Fruit fly (Drosophila melanogaster) whole organism: ENCODE data around the gene Trf.

Experiments used
- CG8478 ChIP-seq: fragments of >200 bp; optimal IDR thresholded peaks from 2 replicates; lab custom pipeline; 2018; ENCODE audit warnings: inconsistent platforms
- Dll ChIP-seq: fragments of >200 bp; optimal IDR thresholded peaks from 2 replicates; lab custom pipeline; 2017
- EcR ChIP-seq, 2 experiments: fragments of >200 bp; optimal IDR thresholded peaks; 2 replicates each; lab custom pipeline; 2017; ENCODE audit warnings: missing biosample characterization in 2 of 2, missing genetic modification characterization in 2 of 2, missing genetic modification reagents in 2 of 2
- pan ChIP-seq: fragments of >200 bp; optimal IDR thresholded peaks from 2 replicates; lab custom pipeline; 2017
- psq ChIP-seq: fragments of >200 bp; optimal IDR thresholded peaks from 2 replicates; lab custom pipeline; 2017
- usp ChIP-seq: fragments of >200 bp; optimal IDR thresholded peaks from 2 replicates; lab custom pipeline; 2017; ENCODE audit warnings: missing biosample characterization, missing genetic modification characterization, mixed read lengths

dm6 chr2L:8091429-8091828, 18.7 kb downstream of the Trf start:
- TF ChIP-seq pan (lab: Kevin White, UChicago) (no peak), usp (GFP tag; lab: Kevin White, UChicago) (no peak), Dll (lab: Kevin White, UChicago) (no peak), EcR (GFP tag; optimal IDR thresholded peaks at IDR 0.05; lab: Kevin White, UChicago) (no peak), psq (lab: Kevin White, UChicago) (no peak), CG8478 (lab: Kevin White, UChicago) (no peak)
